Fruit fly (Drosophila melanogaster) whole organism, embryonic: ENCODE measurements around the gene C901.

Source experiments
- CG10366 ChIP-seq: fragments of 200-800 bp; sonication (Bioruptor generic); IDR thresholded peaks from 2 replicates; pipeline ENCODE4 v1.3.6; 2022; ENCODE audit warnings: missing biosample characterization, missing genetic modification characterization
- CG12299 ChIP-seq: fragments of 200-800 bp; sonication (Bioruptor generic); optimal IDR thresholded peaks from 2 replicates; lab custom pipeline; 2018; ENCODE audit warnings: missing biosample characterization, mild to moderate bottlenecking, missing genetic modification characterization
- CG2875 ChIP-seq: fragments of 200-800 bp; sonication (Bioruptor generic); optimal IDR thresholded peaks from 2 replicates; lab custom pipeline; 2017; ENCODE audit warnings: missing biosample characterization, mild to moderate bottlenecking, missing genetic modification characterization, missing genetic modification reagents
- CG4360 ChIP-seq: fragments of 200-800 bp; sonication (Bioruptor generic); IDR thresholded peaks from 2 replicates; pipeline ENCODE4 v1.3.6; 2022; ENCODE audit warnings: missing biosample characterization, missing genetic modification characterization
- Dp ChIP-seq: fragments of 200-800 bp; sonication (Bioruptor generic); optimal IDR thresholded peaks from 2 replicates; lab custom pipeline; 2018; ENCODE audit warnings: missing biosample characterization, mild to moderate bottlenecking, missing genetic modification characterization, moderate library complexity
- Ets65A ChIP-seq: fragments of 200-800 bp; sonication (Bioruptor generic); peaks from one replicate; lab custom pipeline; 2016; ENCODE audit warnings: missing biosample characterization, missing genetic modification characterization
- Tbp ChIP-seq: fragments of >200 bp; optimal IDR thresholded peaks from 2 replicates; lab custom pipeline; 2018; ENCODE audit warnings: missing biosample characterization, missing genetic modification characterization
- cg ChIP-seq: fragments of 200-800 bp; sonication (Bioruptor generic); optimal IDR thresholded peaks from 3 replicates; lab custom pipeline; 2019; ENCODE audit warnings: missing biosample characterization, mild to moderate bottlenecking, missing genetic modification characterization, moderate library complexity

- peak; percentile 43 for TF ChIP-seq CG10366 (GFP tag; lab: Robert Waterston, UW)
- TF ChIP-seq cg (GFP tag; lab: Kevin White, UChicago): no peak
- TF ChIP-seq Tbp (GFP tag; lab: Kevin White, UChicago): no peak
- peak; percentile 42 for TF ChIP-seq CG2875 (GFP tag; lab: Kevin White, UChicago)
- TF ChIP-seq Ets65A (GFP tag; lab: Kevin White, UChicago): no peak
- no peak for TF ChIP-seq CG4360 (GFP tag; lab: Robert Waterston, UW)
- TF ChIP-seq CG12299: peak; percentile 30
- no peak for TF ChIP-seq Dp (GFP tag; lab: Kevin White, UChicago)
Observed at dm6 chrX:10966978-10967731, at the start of gene C901.
